Fruit fly (Drosophila melanogaster) whole organism, wandering third instar larva: Measurements from ENCODE around the gene Dph2.

Source experiments
- CG32264 ChIP-seq: fragments of 200-800 bp; sonication (Bioruptor generic); optimal IDR thresholded peaks from 2 replicates; lab custom pipeline; 2016; ENCODE audit warnings: missing biosample characterization, missing genetic modification characterization
- CG9705 ChIP-seq: fragments of 200-800 bp; sonication (Bioruptor generic); optimal IDR thresholded peaks from 2 replicates; lab custom pipeline; 2018; ENCODE audit warnings: missing biosample characterization, mild to moderate bottlenecking, missing genetic modification characterization
- Dfd ChIP-seq: fragments of >200 bp; optimal IDR thresholded peaks from 2 replicates; lab custom pipeline; 2017; ENCODE audit warnings: missing biosample characterization, missing genetic modification characterization
- Dif ChIP-seq: fragments of 200-275, 200-300 bp; sonication (Bioruptor generic); optimal IDR thresholded peaks from 2 replicates; lab custom pipeline; 2018; ENCODE audit warnings: missing biosample characterization, missing genetic modification characterization; ENCODE audit not compliant: partially characterized antibody
- HLH106 ChIP-seq: fragments of 200-800 bp; optimal IDR thresholded peaks from 3 replicates; lab custom pipeline; 2019; ENCODE audit warnings: missing biosample characterization, mild to moderate bottlenecking, missing genetic modification characterization, moderate library complexity
- Hnf4 ChIP-seq: fragments of 200-800 bp; sonication (Bioruptor generic); optimal IDR thresholded peaks from 2 replicates; lab custom pipeline; 2016; ENCODE audit warnings: missing biosample characterization, mild to moderate bottlenecking, missing genetic modification characterization
- Hr78 ChIP-seq: fragments of >200 bp; optimal IDR thresholded peaks from 2 replicates; lab custom pipeline; 2017; ENCODE audit warnings: missing biosample characterization, missing genetic modification characterization
- Hr83 ChIP-seq: fragments of 200-300 bp; sonication (Bioruptor generic); optimal IDR thresholded peaks from 2 replicates; lab custom pipeline; 2016; ENCODE audit warnings: missing biosample characterization, mild to moderate bottlenecking, missing genetic modification characterization, moderate library complexity; ENCODE audit not compliant: poor library complexity, severe bottlenecking
- Jra ChIP-seq: sonication (Bioruptor generic); optimal IDR thresholded peaks from 2 replicates; lab custom pipeline; 2016; ENCODE audit warnings: missing biosample characterization, missing genetic modification characterization
- Mio ChIP-seq: sonication (Bioruptor generic); optimal IDR thresholded peaks from 2 replicates; lab custom pipeline; 2016; ENCODE audit warnings: missing biosample characterization, missing genetic modification characterization
- Myc ChIP-seq: fragments of >200 bp; optimal IDR thresholded peaks from 2 replicates; lab custom pipeline; 2017
- N ChIP-seq: fragments of >200 bp; optimal IDR thresholded peaks from 2 replicates; lab custom pipeline; 2018; ENCODE audit warnings: missing biosample characterization, missing external identifiers, missing genetic modification characterization
- OdsH ChIP-seq: fragments of 200-800 bp; sonication (Bioruptor generic); optimal IDR thresholded peaks from 2 replicates; lab custom pipeline; 2016; ENCODE audit warnings: missing biosample characterization, mild to moderate bottlenecking, missing genetic modification characterization
- Rel ChIP-seq, 2 experiments: fragments of 200-800 bp; sonication (Bioruptor generic) in 1 of 2; optimal IDR thresholded peaks; 2 replicates in 1 of 2; 3 replicates in 1 of 2; lab custom pipeline; 2016 to 2019; ENCODE audit warnings: mild to moderate bottlenecking in 2 of 2, missing biosample characterization in 2 of 2, missing genetic modification characterization in 2 of 2, moderate library complexity in 1 of 2
- Sp1 ChIP-seq: fragments of 200-800 bp; sonication (Bioruptor generic); optimal IDR thresholded peaks from 3 replicates; lab custom pipeline; 2019; ENCODE audit warnings: missing biosample characterization, mild to moderate bottlenecking, missing genetic modification characterization, moderate library complexity
- br ChIP-seq: fragments of 200-800 bp; sonication (Bioruptor generic); optimal IDR thresholded peaks from 2 replicates; lab custom pipeline; 2016; ENCODE audit warnings: missing biosample characterization, missing genetic modification characterization
- brk ChIP-seq: fragments of 200-800 bp; sonication (Bioruptor generic); optimal IDR thresholded peaks from 2 replicates; lab custom pipeline; 2016; ENCODE audit warnings: missing biosample characterization, mild to moderate bottlenecking, missing genetic modification characterization
- dl ChIP-seq, 2 experiments: fragments of 175-275, 200-275 bp in 1 of 2; fragments of 200-275 bp in 1 of 2; sonication (Bioruptor generic); optimal IDR thresholded peaks; lab custom pipeline; 2018; ENCODE audit warnings: mild to moderate bottlenecking in 2 of 2, missing biosample characterization in 2 of 2, missing genetic modification characterization in 2 of 2, moderate library complexity in 2 of 2; ENCODE audit not compliant: partially characterized antibody in 2 of 2, insufficient read depth in 1 of 2
- dmrt93B ChIP-seq: fragments of 200-800 bp; sonication (Bioruptor generic); optimal IDR thresholded peaks from 2 replicates; lab custom pipeline; 2018; ENCODE audit warnings: missing biosample characterization, mild to moderate bottlenecking, missing genetic modification characterization
- dsf ChIP-seq: sonication (Bioruptor generic); optimal IDR thresholded peaks from 2 replicates; lab custom pipeline; 2016; ENCODE audit warnings: missing biosample characterization, missing genetic modification characterization, borderline replicate concordance
- ey ChIP-seq: fragments of 200-800 bp; sonication (Bioruptor generic); optimal IDR thresholded peaks from 2 replicates; lab custom pipeline; 2016; ENCODE audit warnings: missing biosample characterization, missing genetic modification characterization
- foxo ChIP-seq, 2 experiments: fragments of 200-800 bp; sonication (Bioruptor generic); optimal IDR thresholded peaks; 2 replicates in 1 of 2; 3 replicates in 1 of 2; lab custom pipeline; 2016 to 2017; ENCODE audit warnings: missing biosample characterization in 2 of 2, missing genetic modification characterization in 2 of 2
- fru ChIP-seq: fragments of 200-800 bp; sonication (Bioruptor generic); optimal IDR thresholded peaks from 3 replicates; lab custom pipeline; 2016; ENCODE audit warnings: missing biosample characterization, mild to moderate bottlenecking, missing genetic modification characterization
- h ChIP-seq: fragments of 200-800 bp; sonication (Bioruptor generic); optimal IDR thresholded peaks from 3 replicates; lab custom pipeline; 2016; ENCODE audit warnings: missing biosample characterization, mild to moderate bottlenecking, missing genetic modification characterization
- jim ChIP-seq: fragments of 175-275, 200-325 bp; sonication (Bioruptor generic); optimal IDR thresholded peaks from 2 replicates; lab custom pipeline; 2016; ENCODE audit warnings: missing biosample characterization, mild to moderate bottlenecking, missing genetic modification characterization
- pan ChIP-seq: fragments of >200 bp; optimal IDR thresholded peaks from 2 replicates; lab custom pipeline; 2017
- psq ChIP-seq: fragments of 200-800 bp; sonication (Bioruptor generic); optimal IDR thresholded peaks from 3 replicates; lab custom pipeline; 2017; ENCODE audit warnings: missing biosample characterization, mild to moderate bottlenecking, missing genetic modification characterization, moderate library complexity
- rgr ChIP-seq: fragments of 200-800 bp; sonication (Bioruptor generic); optimal IDR thresholded peaks from 3 replicates; lab custom pipeline; 2016; ENCODE audit warnings: missing biosample characterization, mild to moderate bottlenecking, missing genetic modification characterization
- sage ChIP-seq: fragments of 200-800 bp; sonication (Bioruptor generic); optimal IDR thresholded peaks from 2 replicates; lab custom pipeline; 2016; ENCODE audit warnings: missing biosample characterization, mild to moderate bottlenecking, missing genetic modification characterization
- sv ChIP-seq: fragments of 200-800 bp; sonication (Bioruptor generic); optimal IDR thresholded peaks from 3 replicates; lab custom pipeline; 2016; ENCODE audit warnings: missing biosample characterization, missing genetic modification characterization
- tai ChIP-seq: sonication (Bioruptor generic); optimal IDR thresholded peaks from 2 replicates; lab custom pipeline; 2016; ENCODE audit warnings: missing biosample characterization, missing genetic modification characterization
- woc ChIP-seq: sonication (Bioruptor generic); optimal IDR thresholded peaks from 2 replicates; lab custom pipeline; 2016; ENCODE audit warnings: missing biosample characterization, mild to moderate bottlenecking, missing genetic modification characterization

The Dph2 gene

dm6 chr3R:14903837-14904431 is 10.2 kb upstream of the Dph2 start, which contains the start of gene VhaPPA1-1:
VhaPPA1-1 (minus strand) TSS chr3R:14904061.
- no peak for TF ChIP-seq ey
- TF ChIP-seq Sp1 (GFP tag; lab: Kevin White, UChicago): peak; percentile 32
- no peak for TF ChIP-seq Dfd (GFP tag; lab: Kevin White, UChicago)
- TF ChIP-seq pan: no peak
- no peak for TF ChIP-seq tai
- TF ChIP-seq Hr78: no peak
- peak in 1 of 2 experiments; percentile 20 for TF ChIP-seq foxo (GFP tag; optimal IDR thresholded peaks at IDR 0.05; lab: Kevin White, UChicago)
- no peak for TF ChIP-seq Dif
- no peak for TF ChIP-seq Jra (GFP tag; lab: Kevin White, UChicago)
- peak; percentile 99 for TF ChIP-seq Myc (lab: Kevin White, UChicago)
- no peak for TF ChIP-seq Hnf4 (GFP tag; lab: Kevin White, UChicago)
- no peak for TF ChIP-seq br
- TF ChIP-seq HLH106 (tag; lab: Kevin White, UChicago): peak; percentile 40
- peak; percentile 89 for TF ChIP-seq woc (GFP tag; lab: Kevin White, UChicago)
- TF ChIP-seq dsf: no peak
- no peak for TF ChIP-seq jim (GFP tag; lab: Kevin White, UChicago)
- TF ChIP-seq sage (GFP tag; lab: Kevin White, UChicago): no peak
- TF ChIP-seq brk: no peak
- no peak for TF ChIP-seq fru
- TF ChIP-seq dmrt93B (GFP tag; lab: Kevin White, UChicago): no peak
- TF ChIP-seq rgr (GFP tag; lab: Kevin White, UChicago): peak; percentile 0
- TF ChIP-seq Mio (GFP tag; lab: Kevin White, UChicago): no peak
- TF ChIP-seq dl (GFP tag; optimal IDR thresholded peaks at IDR 0.05; lab: Kevin White, UChicago; ENCODE audit: insufficient read depth in 1 of 2, partially characterized antibody in 2 of 2): no peak
- no peak for TF ChIP-seq sv (GFP tag; lab: Kevin White, UChicago)
- no peak for TF ChIP-seq Hr83 (GFP tag; lab: Kevin White, UChicago)
- TF ChIP-seq h (GFP tag; lab: Kevin White, UChicago): peak; percentile 39

- no peak for TF ChIP-seq foxo (GFP tag; optimal IDR thresholded peaks at IDR 0.05; lab: Kevin White, UChicago)
- no peak for TF ChIP-seq woc (GFP tag; lab: Kevin White, UChicago)
- peak; percentile 25 for TF ChIP-seq dmrt93B (GFP tag; lab: Kevin White, UChicago)
- peak; percentile 26 for TF ChIP-seq psq (GFP tag; lab: Kevin White, UChicago)
- TF ChIP-seq Dfd (GFP tag; lab: Kevin White, UChicago): no peak
- no peak for TF ChIP-seq N (GFP tag; lab: Kevin White, UChicago)
- TF ChIP-seq ey: no peak
- TF ChIP-seq CG32264 (GFP tag; lab: Kevin White, UChicago): no peak
- no peak for TF ChIP-seq Hnf4 (GFP tag; lab: Kevin White, UChicago)
- no peak for TF ChIP-seq Rel (GFP tag; optimal IDR thresholded peaks at IDR 0.05; lab: Kevin White, UChicago)
- peak; percentile 7 for TF ChIP-seq Rel (tag; optimal IDR thresholded peaks at IDR 0.05; lab: Kevin White, UChicago)
- peak; percentile 30 for TF ChIP-seq h (GFP tag; lab: Kevin White, UChicago)
- peak; percentile 27 for TF ChIP-seq HLH106 (tag; lab: Kevin White, UChicago)
- no peak for TF ChIP-seq Dif
- no peak for TF ChIP-seq sv (GFP tag; lab: Kevin White, UChicago)
- peak; percentile 42 for TF ChIP-seq CG9705 (GFP tag; lab: Kevin White, UChicago)
- TF ChIP-seq rgr (GFP tag; lab: Kevin White, UChicago): peak; percentile 9
- no peak for TF ChIP-seq dsf
- TF ChIP-seq OdsH: no peak
Observed at dm6 chr3R:14901408-14902352, 7.9 kb upstream of the Dph2 start, which contains the start of gene RpS5b. RpS5b (minus strand) TSS chr3R:14901563.

- TF ChIP-seq Rel (GFP tag; optimal IDR thresholded peaks at IDR 0.05; lab: Kevin White, UChicago) (no peak), Rel (tag; optimal IDR thresholded peaks at IDR 0.05; lab: Kevin White, UChicago) (no peak), Mio (GFP tag; lab: Kevin White, UChicago) (no peak), Myc (lab: Kevin White, UChicago) (no peak), rgr (GFP tag; lab: Kevin White, UChicago) (no peak), woc (GFP tag; lab: Kevin White, UChicago) (no peak), h (GFP tag; lab: Kevin White, UChicago) (no peak), OdsH (no peak), sage (GFP tag; lab: Kevin White, UChicago) (no peak), HLH106 (tag; lab: Kevin White, UChicago) (no peak)
Observed at dm6 chr3R:14900177-14900576, 6.4 kb upstream of the Dph2 start, which contains the start of gene VhaPPA1-2. VhaPPA1-2 (minus strand) TSS chr3R:14900277.
